Fruit fly (Drosophila melanogaster) whole organism, prepupa: Measurements from ENCODE around the gene CG9631.

ENCODE experiments used
- CG3032 ChIP-seq: fragments of 200-800 bp; optimal IDR thresholded peaks from 2 replicates; lab custom pipeline; 2019; ENCODE audit warnings: missing biosample characterization, mild to moderate bottlenecking, missing genetic modification characterization, moderate library complexity
- CG31627 ChIP-seq: fragments of 200-800 bp; sonication (Bioruptor generic); optimal IDR thresholded peaks from 3 replicates; lab custom pipeline; 2016; ENCODE audit warnings: missing biosample characterization, missing genetic modification characterization
- CG34406 ChIP-seq: fragments of 200-800 bp; sonication (Bioruptor generic); optimal IDR thresholded peaks from 3 replicates; lab custom pipeline; 2016; ENCODE audit warnings: missing biosample characterization, missing genetic modification characterization
- CG3919 ChIP-seq: fragments of 200-800 bp; sonication (Bioruptor generic); optimal IDR thresholded peaks from 3 replicates; lab custom pipeline; 2016; ENCODE audit warnings: missing biosample characterization, missing genetic modification characterization
- CG4318 ChIP-seq: fragments of 200-800 bp; sonication (Bioruptor generic); optimal IDR thresholded peaks from 3 replicates; lab custom pipeline; 2017; ENCODE audit warnings: missing biosample characterization, mild to moderate bottlenecking, missing genetic modification characterization
- CG6276 ChIP-seq: fragments of 200-800 bp; sonication (Bioruptor generic); optimal IDR thresholded peaks from 2 replicates; lab custom pipeline; 2017; ENCODE audit warnings: missing biosample characterization, mild to moderate bottlenecking, missing genetic modification characterization
- CG6854 ChIP-seq: fragments of 200-800 bp; sonication (Bioruptor generic); optimal IDR thresholded peaks from 2 replicates; lab custom pipeline; 2017; ENCODE audit warnings: missing biosample characterization, mild to moderate bottlenecking, missing genetic modification characterization
- CG7368 ChIP-seq: fragments of 200-800 bp; sonication (Bioruptor generic); optimal IDR thresholded peaks from 3 replicates; lab custom pipeline; 2016; ENCODE audit warnings: missing biosample characterization, missing genetic modification characterization
- CG8319 ChIP-seq: fragments of 200-800 bp; sonication (Bioruptor generic); optimal IDR thresholded peaks from 3 replicates; lab custom pipeline; 2016; ENCODE audit warnings: missing biosample characterization, missing genetic modification characterization
- CG8632 ChIP-seq: fragments of 200-800 bp; sonication (Bioruptor generic); optimal IDR thresholded peaks from 3 replicates; lab custom pipeline; 2016; ENCODE audit warnings: missing biosample characterization, missing genetic modification characterization
- Eip78C ChIP-seq: fragments of 200-800 bp; sonication (Bioruptor generic); peaks from one replicate; lab custom pipeline; 2016; ENCODE audit warnings: missing biosample characterization, missing genetic modification characterization
- Eip93F ChIP-seq: fragments of 200-800 bp; sonication (Bioruptor generic); optimal IDR thresholded peaks from 2 replicates; lab custom pipeline; 2016; ENCODE audit warnings: missing biosample characterization, mild to moderate bottlenecking, missing genetic modification characterization
- Gug ChIP-seq: fragments of 200-800 bp; sonication (Bioruptor generic); IDR thresholded peaks from 2 replicates; pipeline ENCODE4 v1.3.6; 2022; ENCODE audit warnings: missing biosample characterization, missing genetic modification characterization
- Hr39 ChIP-seq: fragments of 200-800 bp; sonication (Bioruptor generic); optimal IDR thresholded peaks from 2 replicates; lab custom pipeline; 2016; ENCODE audit warnings: missing biosample characterization, missing genetic modification characterization
- Met ChIP-seq: fragments of 200-800 bp; sonication (Bioruptor generic); optimal IDR thresholded peaks from 3 replicates; lab custom pipeline; 2016; ENCODE audit warnings: missing biosample characterization, missing genetic modification characterization
- Smox ChIP-seq: fragments of 200-800 bp; sonication (Bioruptor generic); optimal IDR thresholded peaks from 3 replicates; lab custom pipeline; 2016; ENCODE audit warnings: missing biosample characterization, missing genetic modification characterization
- Sox15 ChIP-seq: fragments of 200-800 bp; sonication (Bioruptor generic); optimal IDR thresholded peaks from 3 replicates; lab custom pipeline; 2016; ENCODE audit warnings: missing biosample characterization, missing genetic modification characterization
- acj6 ChIP-seq: fragments of 200-800 bp; sonication (Bioruptor generic); optimal IDR thresholded peaks from 3 replicates; lab custom pipeline; 2016; ENCODE audit warnings: missing biosample characterization, missing genetic modification characterization
- cyc ChIP-seq: fragments of 200-800 bp; sonication (Bioruptor generic); optimal IDR thresholded peaks from 3 replicates; lab custom pipeline; 2016; ENCODE audit warnings: missing biosample characterization, missing genetic modification characterization
- dac ChIP-seq: fragments of 200-800 bp; sonication (Bioruptor generic); optimal IDR thresholded peaks from 2 replicates; lab custom pipeline; 2017; ENCODE audit warnings: missing biosample characterization, mild to moderate bottlenecking, missing genetic modification characterization
- eg ChIP-seq: fragments of 200-800 bp; sonication (Bioruptor generic); IDR thresholded peaks from 3 replicates; pipeline ENCODE4 v1.3.6; 2022; ENCODE audit warnings: missing biosample characterization, missing genetic modification characterization
- esn ChIP-seq: fragments of 200-800 bp; sonication (Bioruptor generic); optimal IDR thresholded peaks from 2 replicates; lab custom pipeline; 2016; ENCODE audit warnings: missing biosample characterization, mild to moderate bottlenecking, missing genetic modification characterization, moderate library complexity
- salr ChIP-seq, 2 experiments: fragments of 200-800 bp; sonication (Bioruptor generic); optimal IDR thresholded peaks; 3 replicates each; lab custom pipeline; 2016 to 2018; ENCODE audit warnings: missing biosample characterization in 2 of 2, missing genetic modification characterization in 2 of 2, mild to moderate bottlenecking in 1 of 2
- svp ChIP-seq: fragments of 200-800 bp; sonication (Bioruptor generic); peaks from one replicate; lab custom pipeline; 2016; ENCODE audit warnings: missing biosample characterization, missing genetic modification characterization
- vri ChIP-seq: fragments of 200-800 bp; sonication (Bioruptor generic); optimal IDR thresholded peaks from 3 replicates; lab custom pipeline; 2016; ENCODE audit warnings: missing biosample characterization, mild to moderate bottlenecking, missing genetic modification characterization

CG9631 gene

dm6 chr3R:14221484-14221883, 5.1 kb downstream of the CG9631 start, which contains the start of gene CG33109:
TSS of gene CG33109 (minus strand) at chr3R:14221584.
- no peak for TF ChIP-seq CG7368 (GFP tag; lab: Kevin White, UChicago)
- TF ChIP-seq CG3919 (GFP tag; lab: Kevin White, UChicago) = no peak
- no peak for TF ChIP-seq Met (GFP tag; lab: Kevin White, UChicago)
- no peak for TF ChIP-seq acj6 (GFP tag; lab: Kevin White, UChicago)
- no peak for TF ChIP-seq dac (GFP tag; lab: Kevin White, UChicago)
- TF ChIP-seq CG6854 (GFP tag; lab: Kevin White, UChicago) = no peak
- TF ChIP-seq CG31627 = no peak
- no peak for TF ChIP-seq CG4318 (GFP tag; lab: Kevin White, UChicago)
- TF ChIP-seq CG8319 (GFP tag; lab: Kevin White, UChicago) = no peak
- no peak for TF ChIP-seq eg
- TF ChIP-seq CG34406 (GFP tag; lab: Kevin White, UChicago) = no peak
- no peak for TF ChIP-seq esn
- no peak for TF ChIP-seq Smox (GFP tag; lab: Kevin White, UChicago)
- TF ChIP-seq vri (GFP tag; lab: Kevin White, UChicago) = no peak
- no peak for TF ChIP-seq Hr39 (GFP tag; lab: Kevin White, UChicago)
- no peak for TF ChIP-seq CG6276 (GFP tag; lab: Kevin White, UChicago)
- TF ChIP-seq, all 60 proteins: peak for 0

- no peak for TF ChIP-seq vri (GFP tag; lab: Kevin White, UChicago)
Observed at dm6 chr3R:14220105-14220504, 6.5 kb downstream of the CG9631 start, which contains the start of gene CG31326. TSS of gene CG31326 (minus strand) at chr3R:14220205.

DNA sequence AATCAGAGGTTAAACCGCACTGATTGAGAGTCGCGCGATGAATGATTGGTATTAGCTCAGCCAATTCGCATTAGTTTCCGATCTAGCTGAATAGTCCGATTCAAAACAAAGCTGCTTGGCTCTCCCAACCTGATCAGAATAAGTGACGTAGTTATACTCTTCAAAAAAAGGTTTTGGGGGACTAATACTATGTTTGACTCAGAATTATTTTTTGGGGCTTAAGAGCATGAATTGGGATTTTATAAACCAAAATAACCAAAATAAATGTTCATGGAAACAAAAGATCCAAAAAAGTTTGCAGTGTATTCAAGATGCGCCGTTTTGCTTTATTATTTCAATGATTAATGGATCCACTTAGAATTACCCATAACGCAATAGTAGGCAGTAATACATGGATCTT, 8.7 kb downstream of the CG9631 start, which contains the start of gene CG9649:
TSS of gene CG9649 (minus strand) at position 44 of the 400 bp plus-strand sequence.
- peak; percentile 53; the same call in 1 of the 3 replicates for TF ChIP-seq eg
- TF ChIP-seq Gug (GFP tag; lab: Robert Waterston, UW) = 0 out of 2 replicates have a peak, but pooled peaks have one; percentile 23
- no peak for TF ChIP-seq CG8632 (GFP tag; lab: Kevin White, UChicago)
- TF ChIP-seq, all 60 proteins: peak for 2

DNA sequence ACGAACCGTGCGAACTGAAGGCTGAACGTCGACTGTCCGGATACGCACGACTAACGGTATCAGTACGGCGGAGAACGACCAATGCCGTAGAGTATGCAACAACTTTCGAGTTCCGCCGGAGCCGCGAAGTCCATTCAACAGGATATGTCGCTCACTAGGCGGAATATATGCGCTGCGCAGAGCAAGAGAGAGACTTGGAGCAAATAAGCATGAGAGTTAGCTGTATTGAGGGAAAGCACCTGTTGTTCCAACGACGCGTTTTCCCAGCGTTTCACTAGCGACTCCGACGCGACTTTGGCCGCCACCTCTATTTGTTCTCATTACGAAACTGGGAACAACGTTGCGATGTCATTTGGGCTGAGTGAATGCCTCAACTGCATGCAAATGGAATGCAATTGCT, 11.8 kb downstream of the CG9631 start, which contains the start of gene Dop1R1:
TSS of gene Dop1R1 (minus strand) at position 35 of the 400 bp plus-strand sequence.
- no peak for TF ChIP-seq salr (GFP tag; optimal IDR thresholded peaks at IDR 0.05; lab: Kevin White, UChicago)
- TF ChIP-seq Eip93F (GFP tag; lab: Kevin White, UChicago) = no peak
- TF ChIP-seq acj6 (GFP tag; lab: Kevin White, UChicago) = no peak
- TF ChIP-seq cyc = no peak
- no peak for TF ChIP-seq CG3032
- no peak for TF ChIP-seq eg
- no peak for TF ChIP-seq Eip78C
- TF ChIP-seq svp (GFP tag; lab: Kevin White, UChicago) = no peak
- TF ChIP-seq Sox15 (GFP tag; lab: Kevin White, UChicago) = no peak
- no peak for TF ChIP-seq CG6276 (GFP tag; lab: Kevin White, UChicago)
- no peak for TF ChIP-seq Smox (GFP tag; lab: Kevin White, UChicago)
